Worm (Caenorhabditis elegans): ENCODE measurements around the gene gnrr-6.

gnrr-6 gene

ce11 chrX:11137632-11138031, 41.1 kb upstream of the gnrr-6 start:
- TF ChIP-seq F13H6.1 (tag; optimal IDR thresholded peaks at IDR 0.05), result no peak
- TF ChIP-seq mec-3 (tag; optimal IDR thresholded peaks at IDR 0.05; ENCODE audit: borderline replicate concordance), result no peak
- no peak for TF ChIP-seq ceh-22 (tag; optimal IDR thresholded peaks at IDR 0.05)
- no peak for TF ChIP-seq ceh-18 (tag; optimal IDR thresholded peaks at IDR 0.05)
- no peak for TF ChIP-seq ceh-48 (tag; optimal IDR thresholded peaks at IDR 0.05)
- no peak for TF ChIP-seq tbx-2 (tag; optimal IDR thresholded peaks at IDR 0.05)
- TF ChIP-seq ceh-24 (tag; optimal IDR thresholded peaks at IDR 0.05), result no peak
- TF ChIP-seq C38D4.7 (GFP tag; optimal IDR thresholded peaks at IDR 0.05), result no peak
- TF ChIP-seq npax-4 (tag; optimal IDR thresholded peaks at IDR 0.05), result no peak
- no peak for TF ChIP-seq hlh-8 (tag; optimal IDR thresholded peaks at IDR 0.05)
- TF ChIP-seq K02D7.2 (tag; optimal IDR thresholded peaks at IDR 0.05), result no peak
- no peak for TF ChIP-seq pros-1 (tag; optimal IDR thresholded peaks at IDR 0.05)
- TF ChIP-seq zip-5 (tag; optimal IDR thresholded peaks at IDR 0.05), result no peak
- TF ChIP-seq pha-2 (tag; optimal IDR thresholded peaks at IDR 0.05), result no peak
- TF ChIP-seq ceh-14 (tag; optimal IDR thresholded peaks at IDR 0.05), result no peak
- no peak for TF ChIP-seq fkh-6 (tag; optimal IDR thresholded peaks at IDR 0.05)
- TF ChIP-seq unc-55 (GFP tag; optimal IDR thresholded peaks at IDR 0.05), result no peak
- TF ChIP-seq ahr-1 (tag; optimal IDR thresholded peaks at IDR 0.05), result no peak
- no peak for TF ChIP-seq odd-2 (tag; optimal IDR thresholded peaks at IDR 0.05)
- TF ChIP-seq Y22D7AL.16 (tag; optimal IDR thresholded peaks at IDR 0.05), result no peak

DNA sequence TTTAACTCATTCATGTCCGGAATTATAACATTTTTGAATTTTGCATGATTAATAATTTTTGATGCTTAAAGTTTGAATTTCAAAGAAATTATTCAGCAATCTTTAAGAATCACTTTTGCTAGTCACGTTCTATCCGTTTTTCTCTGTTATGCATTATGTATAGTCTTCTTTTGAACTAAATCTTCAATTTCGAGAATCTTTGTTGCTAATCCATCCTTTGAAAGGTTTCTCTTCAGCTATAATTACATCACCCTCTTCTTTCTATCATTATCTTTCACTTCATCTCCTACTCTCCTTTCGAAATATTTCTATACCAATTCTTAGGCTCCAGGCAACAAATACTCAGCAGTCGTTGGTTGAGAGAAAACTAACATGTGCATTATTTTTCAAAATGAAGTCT, 27.2 kb upstream of the gnrr-6 start:
- TF ChIP-seq pqm-1 (tag; optimal IDR thresholded peaks at IDR 0.05) (no peak), ceh-22 (tag; optimal IDR thresholded peaks at IDR 0.05) (no peak), elt-2 (tag; optimal IDR thresholded peaks at IDR 0.05) (no peak), unc-3 (GFP tag; conservative IDR thresholded peaks at IDR 0.05) (no peak), unc-3 (tag; optimal IDR thresholded peaks at IDR 0.05) (no peak), fkh-6 (tag; optimal IDR thresholded peaks at IDR 0.05) (no peak), pha-4 (tag; optimal IDR thresholded peaks at IDR 0.05) (no peak), nhr-11 (tag; optimal IDR thresholded peaks at IDR 0.05) (no peak)

ce11 chrX:11152720-11153119, 26.0 kb upstream of the gnrr-6 start, which contains the start of the genes C05C9.3 and C05C9.2:
C05C9.3 (minus strand) TSS chrX:11152820.
C05C9.2 (plus strand) TSS chrX:11153065.
- no peak for TF ChIP-seq hlh-13 (GFP tag; optimal IDR thresholded peaks at IDR 0.05)
- no peak for TF ChIP-seq F13H6.1 (tag; optimal IDR thresholded peaks at IDR 0.05)
- TF ChIP-seq sox-2 (GFP tag; IDR thresholded peaks at IDR 0.05), result no peak
- TF ChIP-seq pqm-1 (tag; optimal IDR thresholded peaks at IDR 0.05), result no peak
- no peak for TF ChIP-seq unc-3 (GFP tag; conservative IDR thresholded peaks at IDR 0.05)
- TF ChIP-seq unc-3 (tag; optimal IDR thresholded peaks at IDR 0.05), result no peak
- TF ChIP-seq mec-3 (tag; optimal IDR thresholded peaks at IDR 0.05; ENCODE audit: borderline replicate concordance), result no peak
- TF ChIP-seq syd-9 (tag; optimal IDR thresholded peaks at IDR 0.05), result no peak
- TF ChIP-seq lin-11 (tag; optimal IDR thresholded peaks at IDR 0.05), result no peak

DNA sequence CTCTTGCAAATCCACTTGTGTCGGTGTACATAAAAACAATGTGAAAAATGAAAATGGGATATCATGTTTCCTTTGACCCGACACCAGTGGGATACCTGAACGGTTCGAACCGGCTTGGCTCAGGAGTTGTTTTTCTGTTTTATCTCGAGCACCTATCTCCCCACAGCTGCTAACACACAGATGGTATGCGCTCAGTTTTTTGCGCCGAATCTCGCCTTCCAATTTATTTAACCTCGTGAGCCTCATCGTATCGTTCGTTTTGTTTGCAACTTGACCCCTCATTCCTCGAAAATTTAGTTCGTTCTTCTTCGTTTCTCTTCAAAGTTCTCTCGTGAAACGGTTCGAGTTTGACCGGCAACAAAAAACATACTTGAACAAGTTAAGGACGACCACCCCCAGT, 18.2 kb upstream of the gnrr-6 start, which contains the start of gene C05C9.1:
TSS of gene C05C9.1 (plus strand) at position 301 of the 400 bp plus-strand sequence.
- TF ChIP-seq che-1 (tag; optimal IDR thresholded peaks at IDR 0.05) (no peak), ahr-1 (tag; optimal IDR thresholded peaks at IDR 0.05) (no peak), eyg-1 (tag; optimal IDR thresholded peaks at IDR 0.05) (no peak), ceh-24 (tag; optimal IDR thresholded peaks at IDR 0.05) (no peak), gmeb-2 (tag; optimal IDR thresholded peaks at IDR 0.05) (no peak), ceh-48 (tag; optimal IDR thresholded peaks at IDR 0.05) (no peak), ceh-22 (tag; optimal IDR thresholded peaks at IDR 0.05) (no peak), fax-1 (tag; optimal IDR thresholded peaks at IDR 0.05) (no peak)

Data from whole organism, late embryonic.